Fruit fly (Drosophila melanogaster) whole organism, embryonic: ENCODE measurements around the gene CG6923.

Source experiments
- CG10654 ChIP-seq: fragments of 200-800 bp; sonication (Bioruptor generic); optimal IDR thresholded peaks from 2 replicates; lab custom pipeline; 2016; ENCODE audit warnings: missing biosample characterization, missing genetic modification characterization
- CG8281 ChIP-seq: fragments of 200-800 bp; sonication (Bioruptor generic); optimal IDR thresholded peaks from 2 replicates; lab custom pipeline; 2018; ENCODE audit warnings: missing biosample characterization, mild to moderate bottlenecking, missing genetic modification characterization, moderate library complexity
- E2f2 ChIP-seq: fragments of 200-800 bp; sonication (Bioruptor generic); IDR thresholded peaks from 2 replicates; pipeline ENCODE4 v1.3.6; 2022; ENCODE audit warnings: missing biosample characterization, missing genetic modification characterization
- Xbp1 ChIP-seq: fragments of 200-800 bp; sonication (Bioruptor generic); optimal IDR thresholded peaks from 3 replicates; lab custom pipeline; 2016; ENCODE audit warnings: missing biosample characterization, mild to moderate bottlenecking, missing genetic modification characterization
- bcd ChIP-seq: fragments of 200-800 bp; sonication (Bioruptor generic); optimal IDR thresholded peaks from 2 replicates; lab custom pipeline; 2017; ENCODE audit warnings: missing biosample characterization, mild to moderate bottlenecking, missing genetic modification characterization
- onecut ChIP-seq: fragments of 200-800 bp; sonication (Bioruptor generic); IDR thresholded peaks from 2 replicates; pipeline ENCODE4 v1.3.6; 2022; ENCODE audit warnings: missing biosample characterization, missing genetic modification characterization
- tx ChIP-seq: fragments of 200-800 bp; sonication (Bioruptor generic); optimal IDR thresholded peaks from 2 replicates; lab custom pipeline; 2016; ENCODE audit warnings: missing biosample characterization, missing genetic modification characterization
- zf30C ChIP-seq: fragments of 200-800 bp; sonication (Bioruptor generic); optimal IDR thresholded peaks from 3 replicates; lab custom pipeline; 2018; ENCODE audit warnings: missing biosample characterization, mild to moderate bottlenecking, missing genetic modification characterization

- TF ChIP-seq E2f2 (0 out of 2 replicates have a peak, but pooled peaks have one; percentile 6), bcd (GFP tag; lab: Kevin White, UChicago) (no peak), CG10654 (GFP tag; lab: Kevin White, UChicago) (no peak), Xbp1 (GFP tag; lab: Kevin White, UChicago) (no peak), tx (GFP tag; lab: Kevin White, UChicago) (no peak), CG8281 (tag; lab: Kevin White, UChicago) (no peak), onecut (no peak), zf30C (GFP tag; lab: Kevin White, UChicago) (no peak)
These were observed 29.1 kb upstream of the CG6923 start for dm6 chr3R:11778879-11779278.
